Fruit fly (Drosophila melanogaster): Measurements from ENCODE around the gene sina.
A peak's percentile ranks its signal among the peaks of the same experiment; 100 is the strongest.

The sina gene

DNA sequence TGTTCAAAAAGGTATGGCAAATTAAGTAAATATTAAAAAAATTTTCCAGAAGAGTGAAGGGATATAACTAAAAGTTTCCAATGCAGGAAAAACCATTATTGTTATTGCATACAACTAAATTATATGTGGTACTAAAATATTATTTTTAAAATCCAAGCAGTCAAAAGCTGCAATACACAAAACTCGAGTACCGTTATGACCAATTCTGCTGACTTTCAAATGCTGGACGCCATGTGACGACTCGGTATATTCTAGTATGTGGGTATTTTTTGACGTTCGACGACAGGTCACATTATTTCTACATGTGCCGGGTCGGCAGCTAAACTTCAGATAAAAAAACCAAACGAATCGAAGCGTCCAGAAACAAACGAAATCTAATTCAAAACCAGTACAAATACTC is 45.4 kb upstream of the sina start (continued):
- peak; percentile 48; the same call in 1 of the 2 replicates for TF ChIP-seq ssp (GFP tag; IDR thresholded peaks at IDR 0.05)
- TF ChIP-seq salm (tag; optimal IDR thresholded peaks at IDR 0.05), result no peak
- no peak for TF ChIP-seq Jarid2 (GFP tag; optimal IDR thresholded peaks at IDR 0.05)
- no peak for TF ChIP-seq btn (GFP tag; optimal IDR thresholded peaks at IDR 0.05)
- TF ChIP-seq lab (GFP tag; optimal IDR thresholded peaks at IDR 0.05), result no peak
- TF ChIP-seq tup (GFP tag; optimal IDR thresholded peaks at IDR 0.05), result no peak
- TF ChIP-seq CG13624 (GFP tag; optimal IDR thresholded peaks at IDR 0.05), result peak; percentile 7
- TF ChIP-seq CG33213 (GFP tag; optimal IDR thresholded peaks at IDR 0.05), result peak; percentile 86
- no peak for TF ChIP-seq Tbp (GFP tag; optimal IDR thresholded peaks at IDR 0.05)
- peak; percentile 76 for TF ChIP-seq Dp (GFP tag; optimal IDR thresholded peaks at IDR 0.05)
- TF ChIP-seq bowl (GFP tag; IDR thresholded peaks at IDR 0.05), result no peak
- no peak for TF ChIP-seq exex (tag; optimal IDR thresholded peaks at IDR 0.05)
- TF ChIP-seq fru (optimal IDR thresholded peaks at IDR 0.05), result no peak
- TF ChIP-seq ham (GFP tag; IDR thresholded peaks at IDR 0.05), result no peak
- peak; percentile 61 for TF ChIP-seq YL-1 (GFP tag; optimal IDR thresholded peaks at IDR 0.05)
- TF ChIP-seq zfh1 (GFP tag; IDR thresholded peaks at IDR 0.05), result 0 out of 3 replicates have a peak, but pooled peaks have one; percentile 28
- TF ChIP-seq Deaf1 (tag; optimal IDR thresholded peaks at IDR 0.05), result no peak
- no peak for TF ChIP-seq mld (GFP tag; IDR thresholded peaks at IDR 0.05; ENCODE audit: partially characterized antibody)
- no peak for TF ChIP-seq CG7271 (tag; optimal IDR thresholded peaks at IDR 0.05)
- TF ChIP-seq CG14050 (GFP tag; IDR thresholded peaks at IDR 0.05), result no peak
- no peak for TF ChIP-seq CG17912 (GFP tag; optimal IDR thresholded peaks at IDR 0.05)
- no peak for TF ChIP-seq BtbVII (GFP tag; optimal IDR thresholded peaks at IDR 0.05)
- no peak for TF ChIP-seq CG14860 (GFP tag; IDR thresholded peaks at IDR 0.05; ENCODE audit: partially characterized antibody)
- TF ChIP-seq Dbx (GFP tag; IDR thresholded peaks at IDR 0.05), result no peak; the same call in 2 of the 3 replicates
- TF ChIP-seq pzg (GFP tag; optimal IDR thresholded peaks at IDR 0.05), result peak; percentile 93
- TF ChIP-seq Trl (optimal IDR thresholded peaks at IDR 0.05), result no peak
- TF ChIP-seq Trl (GFP tag; optimal IDR thresholded peaks at IDR 0.05), result no peak
- no peak for TF ChIP-seq Optix (GFP tag; IDR thresholded peaks at IDR 0.05)
- no peak for TF ChIP-seq vnd (GFP tag; IDR thresholded peaks at IDR 0.05; ENCODE audit: partially characterized antibody)
- TF ChIP-seq nerfin-1 (tag; optimal IDR thresholded peaks at IDR 0.05), result no peak
- no peak for TF ChIP-seq sd (tag; optimal IDR thresholded peaks at IDR 0.05)
- peak; percentile 49 for TF ChIP-seq CTCF (GFP tag; optimal IDR thresholded peaks at IDR 0.05)
- no peak for TF ChIP-seq danr (GFP tag; IDR thresholded peaks at IDR 0.05)
- peak; percentile 7 for TF ChIP-seq CG4854 (GFP tag; optimal IDR thresholded peaks at IDR 0.05)
- TF ChIP-seq CG6689 (GFP tag; IDR thresholded peaks at IDR 0.05), result no peak
- TF ChIP-seq CG13775 (GFP tag; optimal IDR thresholded peaks at IDR 0.05), result peak; percentile 15
- TF ChIP-seq pros (GFP tag; optimal IDR thresholded peaks at IDR 0.05), result no peak
- no peak for TF ChIP-seq CG15073 (GFP tag; optimal IDR thresholded peaks at IDR 0.05)
- TF ChIP-seq Lpt (GFP tag; optimal IDR thresholded peaks at IDR 0.05), result no peak
- TF ChIP-seq CG4424 (GFP tag; optimal IDR thresholded peaks at IDR 0.05), result no peak
- no peak for TF ChIP-seq Eip74EF (GFP tag; optimal IDR thresholded peaks at IDR 0.05)
- peak; percentile 61 for TF ChIP-seq CG14710 (tag; optimal IDR thresholded peaks at IDR 0.05)
- TF ChIP-seq seq (GFP tag; IDR thresholded peaks at IDR 0.05), result no peak
- no peak for TF ChIP-seq CG11696 (GFP tag; IDR thresholded peaks at IDR 0.05)
- TF ChIP-seq pnt (GFP tag; optimal IDR thresholded peaks at IDR 0.05), result no peak
- TF ChIP-seq Rfx (GFP tag; IDR thresholded peaks at IDR 0.05), result peak; percentile 55
- no peak for TF ChIP-seq Asciz (GFP tag; optimal IDR thresholded peaks at IDR 0.05)
- TF ChIP-seq Fer2 (tag; optimal IDR thresholded peaks at IDR 0.05), result no peak
- TF ChIP-seq CG42726 (GFP tag; IDR thresholded peaks at IDR 0.05; ENCODE audit: partially characterized antibody), result peak; percentile 66
- peak; percentile 29; the same call in 1 of the 2 replicates for TF ChIP-seq NFAT (GFP tag; IDR thresholded peaks at IDR 0.05)
- no peak for TF ChIP-seq corto (GFP tag; optimal IDR thresholded peaks at IDR 0.05)
- peak; percentile 11 for TF ChIP-seq CG12744 (GFP tag; optimal IDR thresholded peaks at IDR 0.05)
